Fruit fly (Drosophila melanogaster) Kc167 (cell line): ENCODE results near the gene CG14143.

ENCODE experiments used
- Myc ChIP-seq: fragments of >200 bp; optimal IDR thresholded peaks from 2 replicates; lab custom pipeline; 2017; ENCODE audit warnings: missing external identifiers
- h ChIP-seq: fragments of >200 bp; optimal IDR thresholded peaks from 3 replicates; lab custom pipeline; 2018; ENCODE audit warnings: missing external identifiers
- insv ChIP-seq: fragments of >200 bp; optimal IDR thresholded peaks from 3 replicates; lab custom pipeline; 2018; ENCODE audit warnings: missing external identifiers
- ttk ChIP-seq: sonication (Bioruptor generic); optimal IDR thresholded peaks from 2 replicates; lab custom pipeline; 2017; ENCODE audit warnings: missing external identifiers

- TF ChIP-seq Myc (lab: Kevin White, UChicago) (no peak), h (lab: Kevin White, UChicago) (no peak), insv (lab: Kevin White, UChicago) (no peak), ttk (lab: Kevin White, UChicago) (no peak)
These were observed 49.2 kb downstream of the CG14143 start for dm6 chr3L:11183965-11184364.
